Worm (Caenorhabditis elegans) whole organism, L4/young adult: ENCODE results near the gene C13A10.2.

Source experiments
- W03F9.2 ChIP-seq: fragments of 150-350 bp; optimal IDR thresholded peaks from 2 replicates; lab custom pipeline; 2014; ENCODE audit warnings: missing biosample characterization, missing genetic modification characterization
- him-1 ChIP-seq: sonication (generic microtip); optimal IDR thresholded peaks from 2 replicates; lab custom pipeline; 2016; ENCODE audit warnings: missing genotype, missing genetic modification reagents, missing genetic modification characterization, missing compliant biosample characterization

DNA sequence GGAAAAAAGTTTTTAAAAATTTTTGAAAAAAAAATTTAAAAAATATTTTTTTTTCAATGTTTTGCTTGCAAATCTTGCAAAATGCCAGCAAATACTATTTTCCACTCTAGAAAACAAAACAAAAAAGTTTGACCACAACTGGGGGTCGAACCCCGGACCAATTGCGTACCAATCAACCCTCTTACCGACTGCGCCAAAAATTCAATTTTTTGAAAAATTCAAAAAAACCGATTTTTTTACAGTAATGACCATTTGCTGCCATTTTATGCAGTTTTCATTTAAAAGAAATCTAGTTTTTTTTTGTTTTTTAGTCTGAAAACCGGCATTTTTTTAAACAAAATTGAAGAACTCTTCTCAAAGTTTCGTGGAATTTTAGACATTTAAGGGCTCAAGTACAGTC lies 4.6 kb upstream of the C13A10.2 start:
- TF ChIP-seq him-1 (tag; lab: Kevin White, UChicago) (no peak), W03F9.2 (tag; lab: Kevin White, UChicago) (no peak)
